Fruit fly (Drosophila melanogaster) whole organism, embryonic: Measurements from ENCODE around the gene Rok.

ENCODE experiments used
- Atf3 ChIP-seq: fragments of 200-800 bp; sonication (Bioruptor generic); optimal IDR thresholded peaks from 3 replicates; lab custom pipeline; 2016; ENCODE audit warnings: missing biosample characterization, missing genetic modification characterization
- CG11696 ChIP-seq: fragments of 200-800 bp; sonication (Bioruptor generic); IDR thresholded peaks from 2 replicates; pipeline ENCODE4 v1.3.6; 2022; ENCODE audit warnings: missing biosample characterization, missing genetic modification characterization
- CG13287 ChIP-seq: fragments of 200-800 bp; sonication (Bioruptor generic); IDR thresholded peaks from 2 replicates; pipeline ENCODE4 v1.3.6; 2022; ENCODE audit warnings: missing biosample characterization, missing genetic modification characterization; ENCODE audit not compliant: partially characterized antibody
- CG13424 ChIP-seq: fragments of 200-800 bp; sonication (Bioruptor generic); optimal IDR thresholded peaks from 2 replicates; lab custom pipeline; 2019; ENCODE audit warnings: missing biosample characterization, mild to moderate bottlenecking, missing genetic modification characterization, moderate library complexity
- CG14965 ChIP-seq: fragments of 200-800 bp; sonication (Bioruptor generic); optimal IDR thresholded peaks from 2 replicates; lab custom pipeline; 2016; ENCODE audit warnings: missing biosample characterization, missing genetic modification characterization, borderline replicate concordance
- CG15269 ChIP-seq: fragments of 200-800 bp; sonication (Bioruptor generic); optimal IDR thresholded peaks from 2 replicates; lab custom pipeline; 2018; ENCODE audit warnings: missing biosample characterization, mild to moderate bottlenecking, missing genetic modification characterization, moderate library complexity
- CG1603 ChIP-seq: fragments of 200-800 bp; sonication (Bioruptor generic); optimal IDR thresholded peaks from 2 replicates; lab custom pipeline; 2019; ENCODE audit warnings: missing biosample characterization, mild to moderate bottlenecking, missing genetic modification characterization, moderate library complexity
- CG18011 ChIP-seq: fragments of 200-800 bp; sonication (Bioruptor generic); optimal IDR thresholded peaks from 2 replicates; lab custom pipeline; 2017; ENCODE audit warnings: missing biosample characterization, missing genetic modification characterization, mild to moderate bottlenecking, moderate library complexity, missing genotype
- CG2116 ChIP-seq: fragments of 200-800 bp; sonication (Bioruptor generic); optimal IDR thresholded peaks from 3 replicates; lab custom pipeline; 2018; ENCODE audit warnings: missing biosample characterization, mild to moderate bottlenecking, missing genetic modification characterization
- CG2129 ChIP-seq: fragments of 200-800 bp; sonication (Bioruptor generic); IDR thresholded peaks from 2 replicates; pipeline ENCODE4 v1.3.6; 2022; ENCODE audit warnings: missing biosample characterization, missing genetic modification characterization; ENCODE audit not compliant: partially characterized antibody
- CG30020 ChIP-seq: fragments of 200-800 bp; optimal IDR thresholded peaks from 2 replicates; lab custom pipeline; 2019; ENCODE audit warnings: missing biosample characterization, mild to moderate bottlenecking, missing genetic modification characterization, moderate library complexity
- CG31224 ChIP-seq: fragments of 200-800 bp; sonication (Bioruptor generic); IDR thresholded peaks from 2 replicates; pipeline ENCODE4 v1.3.6; 2022; ENCODE audit warnings: missing biosample characterization, missing genetic modification characterization
- CG3995 ChIP-seq: fragments of 200-800 bp; sonication (Bioruptor generic); optimal IDR thresholded peaks from 3 replicates; lab custom pipeline; 2016; ENCODE audit warnings: missing biosample characterization, missing genetic modification characterization
- CG4854 ChIP-seq: fragments of 200-800 bp; sonication (Bioruptor generic); optimal IDR thresholded peaks from 2 replicates; lab custom pipeline; 2016; ENCODE audit warnings: missing biosample characterization, missing genetic modification characterization, inconsistent platforms
- CG6683 ChIP-seq: fragments of 200-800 bp; sonication (Bioruptor generic); optimal IDR thresholded peaks from 2 replicates; lab custom pipeline; 2017; ENCODE audit warnings: missing biosample characterization, mild to moderate bottlenecking, missing genetic modification characterization, missing genetic modification reagents
- CG6791 ChIP-seq: fragments of 200-800 bp; sonication (Bioruptor generic); IDR thresholded peaks from 3 replicates; pipeline ENCODE4 v1.3.6; 2022; ENCODE audit warnings: missing biosample characterization, missing genetic modification characterization; ENCODE audit not compliant: partially characterized antibody
- CG7357 ChIP-seq: fragments of 200-800 bp; sonication (Bioruptor generic); IDR thresholded peaks from 3 replicates; pipeline ENCODE4 v1.3.6; 2022; ENCODE audit warnings: missing biosample characterization, missing genetic modification characterization
- CG9609 ChIP-seq: fragments of 200-800 bp; sonication (Bioruptor generic); optimal IDR thresholded peaks from 3 replicates; lab custom pipeline; 2016; ENCODE audit warnings: missing biosample characterization, missing genetic modification characterization
- Dek ChIP-seq: fragments of 200-800 bp; sonication (Bioruptor generic); optimal IDR thresholded peaks from 3 replicates; lab custom pipeline; 2019; ENCODE audit warnings: missing biosample characterization, mild to moderate bottlenecking, missing genetic modification characterization, moderate library complexity
- Dfd ChIP-seq, 2 experiments: fragments of >200 bp; optimal IDR thresholded peaks; 2 replicates each; lab custom pipeline; 2017; ENCODE audit warnings: missing biosample characterization in 2 of 2, missing genetic modification characterization in 2 of 2
- Fer2 ChIP-seq: fragments of 200-800 bp; sonication (Bioruptor generic); optimal IDR thresholded peaks from 2 replicates; lab custom pipeline; 2018; ENCODE audit warnings: missing biosample characterization, mild to moderate bottlenecking, missing genetic modification characterization, moderate library complexity
- Lpt ChIP-seq: fragments of >200 bp; optimal IDR thresholded peaks from 2 replicates; lab custom pipeline; 2018; ENCODE audit warnings: missing biosample characterization, missing genetic modification characterization
- Med ChIP-seq: fragments of 200-800 bp; sonication (Bioruptor generic); peaks from one replicate; lab custom pipeline; 2016; ENCODE audit warnings: missing biosample characterization, missing genetic modification characterization, mild to moderate bottlenecking, inconsistent platforms, moderate library complexity
- Ravus ChIP-seq: fragments of 200-800 bp; sonication (Bioruptor generic); IDR thresholded peaks from 2 replicates; pipeline ENCODE4 v1.3.6; 2022; ENCODE audit warnings: missing biosample characterization, missing genetic modification characterization
- Rfx ChIP-seq: fragments of 200-800 bp; sonication (Bioruptor generic); IDR thresholded peaks from 2 replicates; pipeline ENCODE4 v1.3.6; 2022; ENCODE audit warnings: missing biosample characterization, missing genetic modification characterization
- Rx ChIP-seq: fragments of 200-800 bp; sonication (Bioruptor generic); IDR thresholded peaks from 2 replicates; pipeline ENCODE4 v1.3.6; 2022; ENCODE audit warnings: missing biosample characterization, missing genetic modification characterization
- Six4 ChIP-seq: fragments of 200-800 bp; sonication (Bioruptor generic); optimal IDR thresholded peaks from 2 replicates; lab custom pipeline; 2016; ENCODE audit warnings: missing biosample characterization, missing genetic modification characterization
- Xbp1 ChIP-seq: fragments of 200-800 bp; sonication (Bioruptor generic); optimal IDR thresholded peaks from 3 replicates; lab custom pipeline; 2016; ENCODE audit warnings: missing biosample characterization, mild to moderate bottlenecking, missing genetic modification characterization
- YL-1 ChIP-seq: fragments of 200-800 bp; sonication (Bioruptor generic); optimal IDR thresholded peaks from 3 replicates; lab custom pipeline; 2017; ENCODE audit warnings: missing biosample characterization, mild to moderate bottlenecking, missing genetic modification characterization
- bsh ChIP-seq, 2 experiments: fragments of 200-800 bp; sonication (Bioruptor generic); optimal IDR thresholded peaks; 2 replicates each; lab custom pipeline; 2017 to 2018; ENCODE audit warnings: mild to moderate bottlenecking in 2 of 2, missing biosample characterization in 2 of 2, missing genetic modification characterization in 2 of 2, moderate library complexity in 1 of 2
- cas ChIP-seq: fragments of 200-800 bp; sonication (Bioruptor generic); IDR thresholded peaks from 2 replicates; pipeline ENCODE4 v1.3.6; 2022; ENCODE audit warnings: missing biosample characterization, missing genetic modification characterization
- chif ChIP-seq, 2 experiments: fragments of 200-800 bp; sonication (Bioruptor generic); optimal IDR thresholded peaks; 3 replicates each; lab custom pipeline; 2016; ENCODE audit warnings: missing biosample characterization in 2 of 2, missing genetic modification characterization in 2 of 2
- dmrt11E ChIP-seq: fragments of 200-800 bp; sonication (Bioruptor generic); optimal IDR thresholded peaks from 3 replicates; lab custom pipeline; 2018; ENCODE audit warnings: missing biosample characterization, mild to moderate bottlenecking, missing genetic modification characterization, moderate library complexity
- ham ChIP-seq: fragments of 200-800 bp; sonication (Bioruptor generic); IDR thresholded peaks from 2 replicates; pipeline ENCODE4 v1.3.6; 2022; ENCODE audit warnings: missing biosample characterization, missing genetic modification characterization
- hb ChIP-seq: fragments of 200-800 bp; sonication (Bioruptor generic); IDR thresholded peaks from 3 replicates; pipeline ENCODE4 v1.3.6; 2022; ENCODE audit warnings: missing biosample characterization, missing genetic modification characterization; ENCODE audit not compliant: partially characterized antibody
- ken ChIP-seq: fragments of 200-800 bp; sonication (Bioruptor generic); IDR thresholded peaks from 3 replicates; pipeline ENCODE4 v1.3.6; 2022; ENCODE audit warnings: missing biosample characterization, missing genetic modification characterization
- klu ChIP-seq: fragments of 200-800 bp; sonication (Bioruptor generic); IDR thresholded peaks from 2 replicates; pipeline ENCODE4 v1.3.6; 2022; ENCODE audit warnings: missing biosample characterization, missing genetic modification characterization
- nau ChIP-seq: fragments of 200-800 bp; sonication (Bioruptor generic); optimal IDR thresholded peaks from 3 replicates; lab custom pipeline; 2017; ENCODE audit warnings: missing biosample characterization, mild to moderate bottlenecking, missing genetic modification characterization, missing genetic modification reagents
- nom ChIP-seq: fragments of 200-800 bp; sonication (Bioruptor generic); optimal IDR thresholded peaks from 2 replicates; lab custom pipeline; 2017; ENCODE audit warnings: missing biosample characterization, missing genetic modification characterization, mild to moderate bottlenecking, moderate library complexity, missing genetic modification reagents
- otp ChIP-seq: fragments of 200-800 bp; sonication (Bioruptor generic); IDR thresholded peaks from 3 replicates; pipeline ENCODE4, ENCODE4 v1.3.6; 2022; ENCODE audit warnings: missing biosample characterization, missing genetic modification characterization
- pan ChIP-seq, 4 experiments: fragments of >200 bp in 3 of 4; fragments of 200-800 bp in 1 of 4; sonication (Bioruptor generic) in 1 of 4; optimal IDR thresholded peaks in 3 of 4; IDR thresholded peaks in 1 of 4; 2 replicates each; pipeline versions ENCODE4 v1.3.6 to Lab custom; 2017 to 2022; ENCODE audit warnings: missing biosample characterization in 2 of 4, missing genetic modification characterization in 2 of 4, mixed read lengths in 1 of 4
- peb ChIP-seq: fragments of 200-800 bp; sonication (Bioruptor generic); IDR thresholded peaks from 2 replicates; pipeline ENCODE4 v1.3.6; 2022; ENCODE audit warnings: missing biosample characterization, missing genetic modification characterization
- phol ChIP-seq: fragments of 200-800 bp; sonication (Bioruptor generic); optimal IDR thresholded peaks from 3 replicates; lab custom pipeline; 2018; ENCODE audit warnings: missing biosample characterization, mild to moderate bottlenecking, missing genetic modification characterization, moderate library complexity
- pros ChIP-seq: fragments of 200-800 bp; sonication (Bioruptor generic); optimal IDR thresholded peaks from 3 replicates; lab custom pipeline; 2019; ENCODE audit warnings: missing biosample characterization, mild to moderate bottlenecking, missing genetic modification characterization, moderate library complexity
- pzg ChIP-seq: fragments of 200-800 bp; sonication (Bioruptor generic); optimal IDR thresholded peaks from 3 replicates; lab custom pipeline; 2018; ENCODE audit warnings: missing biosample characterization, mild to moderate bottlenecking, missing genetic modification characterization, moderate library complexity
- sens ChIP-seq: fragments of 200-800 bp; sonication (Bioruptor generic); peaks from one replicate; lab custom pipeline; 2016; ENCODE audit warnings: missing biosample characterization, missing genetic modification characterization
- sim ChIP-seq: fragments of 200-800 bp; sonication (Bioruptor generic); IDR thresholded peaks from 2 replicates; pipeline ENCODE4 v1.3.6; 2022; ENCODE audit warnings: missing biosample characterization, missing genetic modification characterization
- sr ChIP-seq: fragments of 200-800 bp; sonication (Bioruptor generic); IDR thresholded peaks from 3 replicates; pipeline ENCODE4 v1.3.6; 2022; ENCODE audit warnings: missing biosample characterization, missing genetic modification characterization
- trem ChIP-seq: fragments of 200-800 bp; optimal IDR thresholded peaks from 3 replicates; lab custom pipeline; 2019; ENCODE audit warnings: missing biosample characterization, mild to moderate bottlenecking, missing genetic modification characterization, moderate library complexity
- vnd ChIP-seq: fragments of 200-800 bp; sonication (Bioruptor generic); IDR thresholded peaks from 3 replicates; pipeline ENCODE4 v1.3.6; 2022; ENCODE audit warnings: missing biosample characterization, missing genetic modification characterization; ENCODE audit not compliant: partially characterized antibody

Gene Rok

dm6 chrX:16593418-16593817 lies 43.8 kb downstream of the Rok start, which contains the start of the genes SMC3 and Ubc7 (continued):
- TF ChIP-seq CG6791 (GFP tag; lab: Robert Waterston, UW) (peak; percentile 88; the same call in 2 of the 3 replicates), CG15269 (tag; lab: Kevin White, UChicago) (no peak), CG30020 (tag; lab: Kevin White, UChicago) (peak; percentile 49), ken (no peak), bsh (GFP tag; optimal IDR thresholded peaks at IDR 0.05; lab: Kevin White, UChicago) (no peak), Rx (GFP tag; lab: Robert Waterston, UW) (no peak), ham (GFP tag; lab: Robert Waterston, UW) (no peak), hb (GFP tag; lab: Robert Waterston, UW) (peak; percentile 95), CG2116 (peak; percentile 90), Xbp1 (GFP tag; lab: Kevin White, UChicago) (no peak), CG14965 (GFP tag; lab: Kevin White, UChicago) (no peak), Med (peak; percentile 70), pan (optimal IDR thresholded peaks at IDR 0.05; lab: Kevin White, UChicago) (no peak), pan (GFP tag; optimal IDR thresholded peaks at IDR 0.05 in 1 of 2, IDR thresholded peaks at IDR 0.05 in 1 of 2) (no peak), CG11696 (GFP tag; lab: Robert Waterston, UW) (no peak), sens (GFP tag; lab: Kevin White, UChicago) (peak; percentile 79), chif (GFP tag; optimal IDR thresholded peaks at IDR 0.05; lab: Kevin White, UChicago) (no peak), CG31224 (GFP tag; lab: Robert Waterston, UW) (no peak), CG13424 (tag; lab: Kevin White, UChicago) (no peak), Fer2 (tag; lab: Kevin White, UChicago) (no peak), pzg (GFP tag; lab: Kevin White, UChicago) (peak; percentile 28), nau (GFP tag; lab: Kevin White, UChicago) (no peak), vnd (GFP tag; lab: Robert Waterston, UW) (peak; percentile 96), Rfx (no peak), Six4 (GFP tag; lab: Kevin White, UChicago) (no peak), CG3995 (peak; percentile 65), Atf3 (GFP tag; lab: Kevin White, UChicago) (no peak), CG9609 (GFP tag; lab: Kevin White, UChicago) (no peak), CG1603 (tag; lab: Kevin White, UChicago) (no peak), CG2129 (peak; percentile 74), peb (GFP tag; lab: Robert Waterston, UW) (no peak), Lpt (GFP tag; lab: Kevin White, UChicago) (no peak), CG6683 (no peak), cas (GFP tag; lab: Robert Waterston, UW) (no peak), phol (peak; percentile 2), Ravus (GFP tag; lab: Robert Waterston, UW) (no peak), otp (GFP tag; lab: Robert Waterston, UW) (no peak), nom (GFP tag; lab: Kevin White, UChicago) (no peak), CG7357 (GFP tag; lab: Robert Waterston, UW) (no peak), YL-1 (GFP tag; lab: Kevin White, UChicago) (peak; percentile 56), dmrt11E (tag; lab: Kevin White, UChicago) (no peak), CG4854 (GFP tag; lab: Kevin White, UChicago) (no peak), CG18011 (GFP tag; lab: Kevin White, UChicago) (no peak), CG13287 (GFP tag; lab: Robert Waterston, UW) (peak; percentile 93), trem (tag; lab: Kevin White, UChicago) (peak; percentile 45), sr (GFP tag; lab: Robert Waterston, UW) (no peak), klu (GFP tag; lab: Robert Waterston, UW) (no peak), Dek (no peak), pros (GFP tag; lab: Kevin White, UChicago) (no peak), Dfd (GFP tag; optimal IDR thresholded peaks at IDR 0.05; lab: Kevin White, UChicago) (no peak), sim (GFP tag; lab: Robert Waterston, UW) (no peak)
